Fruit fly (Drosophila melanogaster) whole organism, embryonic: ENCODE results near the gene Pvr.
A peak's percentile ranks its signal among the peaks of the same experiment; 100 is the strongest.

Experiments used
- Bteb2 ChIP-seq: fragments of 200-800 bp; sonication (Bioruptor generic); optimal IDR thresholded peaks from 2 replicates; lab custom pipeline; 2016; ENCODE audit warnings: missing biosample characterization, missing genetic modification characterization
- CG10654 ChIP-seq: fragments of 200-800 bp; sonication (Bioruptor generic); optimal IDR thresholded peaks from 2 replicates; lab custom pipeline; 2016; ENCODE audit warnings: missing biosample characterization, missing genetic modification characterization
- CG11247 ChIP-seq: fragments of 200-800 bp; sonication (Bioruptor generic); IDR thresholded peaks from 2 replicates; pipeline ENCODE4 v1.3.6; 2022; ENCODE audit warnings: missing biosample characterization, missing genetic modification characterization
- CG11504 ChIP-seq: fragments of 200-800 bp; sonication (Bioruptor generic); optimal IDR thresholded peaks from 3 replicates; lab custom pipeline; 2019; ENCODE audit warnings: missing biosample characterization, mild to moderate bottlenecking, missing genetic modification characterization, moderate library complexity
- CG1233 ChIP-seq: fragments of 200-800 bp; sonication (Bioruptor generic); optimal IDR thresholded peaks from 4 replicates; lab custom pipeline; 2018; ENCODE audit warnings: missing biosample characterization, mild to moderate bottlenecking, missing genetic modification characterization
- CG13123 ChIP-seq: fragments of 200-800 bp; sonication (Bioruptor generic); optimal IDR thresholded peaks from 2 replicates; lab custom pipeline; 2016; ENCODE audit warnings: missing biosample characterization, missing genetic modification characterization
- CG13624 ChIP-seq: fragments of 200-800 bp; sonication (Bioruptor generic); optimal IDR thresholded peaks from 2 replicates; lab custom pipeline; 2016; ENCODE audit warnings: missing biosample characterization, missing genetic modification characterization
- CG13894 ChIP-seq: fragments of 200-800 bp; sonication (Bioruptor generic); optimal IDR thresholded peaks from 3 replicates; lab custom pipeline; 2018; ENCODE audit warnings: missing biosample characterization, mild to moderate bottlenecking, missing genetic modification characterization, moderate library complexity
- CG1529 ChIP-seq: fragments of 200-800 bp; sonication (Bioruptor generic); optimal IDR thresholded peaks from 3 replicates; lab custom pipeline; 2018; ENCODE audit warnings: missing biosample characterization, missing genetic modification characterization
- CG1602 ChIP-seq: fragments of 200-800 bp; sonication (Bioruptor generic); optimal IDR thresholded peaks from 3 replicates; lab custom pipeline; 2016; ENCODE audit warnings: missing biosample characterization, missing genetic modification characterization
- CG17912 ChIP-seq: fragments of 200-800 bp; sonication (Bioruptor generic); optimal IDR thresholded peaks from 2 replicates; lab custom pipeline; 2018; ENCODE audit warnings: missing biosample characterization, mild to moderate bottlenecking, missing genetic modification characterization
- CG18599 ChIP-seq: fragments of 200-800 bp; sonication (Bioruptor generic); optimal IDR thresholded peaks from 3 replicates; lab custom pipeline; 2017; ENCODE audit warnings: missing biosample characterization, missing genetic modification characterization, mild to moderate bottlenecking, moderate library complexity, missing genetic modification reagents
- CG42726 ChIP-seq: fragments of 200-800 bp; sonication (Bioruptor generic); IDR thresholded peaks from 2 replicates; pipeline ENCODE4 v1.3.6; 2022; ENCODE audit warnings: missing biosample characterization, missing genetic modification characterization; ENCODE audit not compliant: partially characterized antibody
- CG5180 ChIP-seq: fragments of 200-800 bp; sonication (Bioruptor generic); optimal IDR thresholded peaks from 3 replicates; lab custom pipeline; 2017; ENCODE audit warnings: missing biosample characterization, missing genetic modification characterization, mild to moderate bottlenecking, moderate library complexity, missing genetic modification reagents
- CG5245 ChIP-seq: fragments of 200-800 bp; sonication (Bioruptor generic); optimal IDR thresholded peaks from 3 replicates; lab custom pipeline; 2016; ENCODE audit warnings: missing biosample characterization, missing genetic modification characterization
- CG6813 ChIP-seq: fragments of 200-800 bp; sonication (Bioruptor generic); optimal IDR thresholded peaks from 2 replicates; lab custom pipeline; 2017; ENCODE audit warnings: missing biosample characterization, missing genetic modification characterization, mild to moderate bottlenecking, moderate library complexity, missing genetic modification reagents
- CG8359 ChIP-seq: fragments of 200-800 bp; sonication (Bioruptor generic); optimal IDR thresholded peaks from 2 replicates; lab custom pipeline; 2017; ENCODE audit warnings: missing biosample characterization, mild to moderate bottlenecking, missing genetic modification characterization, borderline replicate concordance
- CG8478 ChIP-seq: fragments of >200 bp; optimal IDR thresholded peaks from 2 replicates; lab custom pipeline; 2018
- CG8924 ChIP-seq: fragments of 200-800 bp; optimal IDR thresholded peaks from 3 replicates; lab custom pipeline; 2019; ENCODE audit warnings: missing biosample characterization, mild to moderate bottlenecking, missing genetic modification characterization, moderate library complexity
- CG9876 ChIP-seq: fragments of 200-800 bp; sonication (Bioruptor generic); optimal IDR thresholded peaks from 2 replicates; lab custom pipeline; 2016; ENCODE audit warnings: missing biosample characterization, missing genetic modification characterization
- CoRest ChIP-seq: fragments of 200-800 bp; sonication (Bioruptor generic); optimal IDR thresholded peaks from 3 replicates; lab custom pipeline; 2018; ENCODE audit warnings: missing biosample characterization, mild to moderate bottlenecking, missing genetic modification characterization, moderate library complexity
- Eip74EF ChIP-seq, 2 experiments: fragments of 200-800 bp in 1 of 2; fragments of >200 bp in 1 of 2; sonication (Bioruptor generic) in 1 of 2; optimal IDR thresholded peaks; 2 replicates each; lab custom pipeline; 2017 to 2019; ENCODE audit warnings: missing biosample characterization in 2 of 2, missing genetic modification characterization in 2 of 2, mild to moderate bottlenecking in 1 of 2, moderate library complexity in 1 of 2
- Elba2 ChIP-seq: fragments of 200-800 bp; sonication (Bioruptor generic); optimal IDR thresholded peaks from 3 replicates; lab custom pipeline; 2016; ENCODE audit warnings: missing biosample characterization, missing genetic modification characterization
- Hey ChIP-seq: fragments of 200-800 bp; sonication (Bioruptor generic); optimal IDR thresholded peaks from 3 replicates; lab custom pipeline; 2018; ENCODE audit warnings: missing biosample characterization, mild to moderate bottlenecking, missing genetic modification characterization
- Hr39 ChIP-seq: fragments of >200 bp; optimal IDR thresholded peaks from 2 replicates; lab custom pipeline; 2017
- Lim3 ChIP-seq: fragments of 200-800 bp; sonication (Bioruptor generic); IDR thresholded peaks from 2 replicates; pipeline ENCODE4 v1.3.6; 2022; ENCODE audit warnings: missing biosample characterization, missing genetic modification characterization
- Myb ChIP-seq: fragments of 200-800 bp; sonication (Bioruptor generic); optimal IDR thresholded peaks from 2 replicates; lab custom pipeline; 2016; ENCODE audit warnings: missing biosample characterization, missing genetic modification characterization
- Sox100B ChIP-seq: fragments of 200-800 bp; sonication (Bioruptor generic); optimal IDR thresholded peaks from 3 replicates; lab custom pipeline; 2018; ENCODE audit warnings: missing biosample characterization, mild to moderate bottlenecking, missing genetic modification characterization
- Stat92E ChIP-seq, 3 experiments: fragments of >200 bp in 2 of 3; fragments of 200-800 bp in 1 of 3; sonication (Bioruptor generic) in 1 of 3; optimal IDR thresholded peaks; 2 replicates each; lab custom pipeline; 2017 to 2019; ENCODE audit warnings: missing biosample characterization in 3 of 3, missing genetic modification characterization in 3 of 3, mild to moderate bottlenecking in 1 of 3, moderate library complexity in 1 of 3
- Trl ChIP-seq, 3 experiments: fragments of >200 bp in 2 of 3; fragments of 200-800 bp in 1 of 3; sonication (Bioruptor generic) in 1 of 3; optimal IDR thresholded peaks; 2 replicates in 1 of 3; 3 replicates in 2 of 3; lab custom pipeline; 2016 to 2017; ENCODE audit warnings: missing biosample characterization in 1 of 3, missing genetic modification characterization in 1 of 3
- bsh ChIP-seq, 2 experiments: fragments of 200-800 bp; sonication (Bioruptor generic); optimal IDR thresholded peaks; 2 replicates each; lab custom pipeline; 2017 to 2018; ENCODE audit warnings: mild to moderate bottlenecking in 2 of 2, missing biosample characterization in 2 of 2, missing genetic modification characterization in 2 of 2, moderate library complexity in 1 of 2
- dan ChIP-seq: fragments of 200-800 bp; sonication (Bioruptor generic); IDR thresholded peaks from 2 replicates; pipeline ENCODE4 v1.3.6; 2022; ENCODE audit warnings: missing biosample characterization, missing genetic modification characterization
- dati ChIP-seq: fragments of 200-800 bp; sonication (Bioruptor generic); IDR thresholded peaks from 2 replicates; pipeline ENCODE4 v1.3.6; 2022; ENCODE audit warnings: missing biosample characterization, missing genetic modification characterization
- ems ChIP-seq: fragments of 200-800 bp; sonication (Bioruptor generic); optimal IDR thresholded peaks from 3 replicates; lab custom pipeline; 2016; ENCODE audit warnings: missing biosample characterization, missing genetic modification characterization
- fd96Cb ChIP-seq: fragments of 200-800 bp; sonication (Bioruptor generic); optimal IDR thresholded peaks from 2 replicates; lab custom pipeline; 2018; ENCODE audit warnings: missing biosample characterization, mild to moderate bottlenecking, missing genetic modification characterization, moderate library complexity
- fru ChIP-seq: fragments of >200 bp; optimal IDR thresholded peaks from 2 replicates; lab custom pipeline; 2017
- gce ChIP-seq: fragments of 200-800 bp; sonication (Bioruptor generic); IDR thresholded peaks from 3 replicates; pipeline ENCODE4 v1.3.6; 2022; ENCODE audit warnings: missing biosample characterization, missing genetic modification characterization
- pros ChIP-seq: fragments of 200-800 bp; sonication (Bioruptor generic); optimal IDR thresholded peaks from 3 replicates; lab custom pipeline; 2019; ENCODE audit warnings: missing biosample characterization, mild to moderate bottlenecking, missing genetic modification characterization, moderate library complexity
- pum ChIP-seq: fragments of 200-800 bp; sonication (Bioruptor generic); optimal IDR thresholded peaks from 2 replicates; lab custom pipeline; 2016; ENCODE audit warnings: missing biosample characterization, missing genetic modification characterization
- sc ChIP-seq, 3 experiments: fragments of >200 bp in 2 of 3; fragments of 200-800 bp in 1 of 3; sonication (Bioruptor generic) in 1 of 3; optimal IDR thresholded peaks; 2 replicates in 2 of 3; 3 replicates in 1 of 3; lab custom pipeline; 2017; ENCODE audit warnings: mild to moderate bottlenecking in 1 of 3, missing biosample characterization in 1 of 3, missing genetic modification characterization in 1 of 3, missing genetic modification reagents in 1 of 3
- sens-2 ChIP-seq: fragments of 200-800 bp; sonication (Bioruptor generic); IDR thresholded peaks from 2 replicates; pipeline ENCODE4 v1.3.6; 2022; ENCODE audit warnings: missing biosample characterization, missing genetic modification characterization
- sisA ChIP-seq: fragments of 200-800 bp; sonication (Bioruptor generic); IDR thresholded peaks from 2 replicates; pipeline ENCODE4 v1.3.6; 2022; ENCODE audit warnings: missing biosample characterization, missing genetic modification characterization
- slbo ChIP-seq: fragments of 200-800 bp; sonication (Bioruptor generic); IDR thresholded peaks from 2 replicates; pipeline ENCODE4 v1.3.6; 2022; ENCODE audit warnings: missing biosample characterization, missing genetic modification characterization
- slou ChIP-seq: fragments of 200-800 bp; sonication (Bioruptor generic); optimal IDR thresholded peaks from 3 replicates; lab custom pipeline; 2016; ENCODE audit warnings: missing biosample characterization, missing genetic modification characterization
- slp2 ChIP-seq: fragments of 200-800 bp; sonication (Bioruptor generic); optimal IDR thresholded peaks from 2 replicates; lab custom pipeline; 2016; ENCODE audit warnings: missing biosample characterization, missing genetic modification characterization
- unc-4 ChIP-seq: fragments of 200-800 bp; sonication (Bioruptor generic); IDR thresholded peaks from 2 replicates; pipeline ENCODE4 v1.3.6; 2022; ENCODE audit warnings: missing biosample characterization, missing genetic modification characterization; ENCODE audit not compliant: partially characterized antibody
- vnd ChIP-seq: fragments of 200-800 bp; sonication (Bioruptor generic); IDR thresholded peaks from 3 replicates; pipeline ENCODE4 v1.3.6; 2022; ENCODE audit warnings: missing biosample characterization, missing genetic modification characterization; ENCODE audit not compliant: partially characterized antibody
- wdn ChIP-seq: fragments of 200-800 bp; sonication (Bioruptor generic); IDR thresholded peaks from 2 replicates; pipeline ENCODE4 v1.3.6; 2022; ENCODE audit warnings: missing biosample characterization, missing genetic modification characterization
- zfh2 ChIP-seq: fragments of 200-800 bp; sonication (Bioruptor generic); optimal IDR thresholded peaks from 2 replicates; lab custom pipeline; 2016; ENCODE audit warnings: missing biosample characterization, missing genetic modification characterization

Pvr gene

DNA sequence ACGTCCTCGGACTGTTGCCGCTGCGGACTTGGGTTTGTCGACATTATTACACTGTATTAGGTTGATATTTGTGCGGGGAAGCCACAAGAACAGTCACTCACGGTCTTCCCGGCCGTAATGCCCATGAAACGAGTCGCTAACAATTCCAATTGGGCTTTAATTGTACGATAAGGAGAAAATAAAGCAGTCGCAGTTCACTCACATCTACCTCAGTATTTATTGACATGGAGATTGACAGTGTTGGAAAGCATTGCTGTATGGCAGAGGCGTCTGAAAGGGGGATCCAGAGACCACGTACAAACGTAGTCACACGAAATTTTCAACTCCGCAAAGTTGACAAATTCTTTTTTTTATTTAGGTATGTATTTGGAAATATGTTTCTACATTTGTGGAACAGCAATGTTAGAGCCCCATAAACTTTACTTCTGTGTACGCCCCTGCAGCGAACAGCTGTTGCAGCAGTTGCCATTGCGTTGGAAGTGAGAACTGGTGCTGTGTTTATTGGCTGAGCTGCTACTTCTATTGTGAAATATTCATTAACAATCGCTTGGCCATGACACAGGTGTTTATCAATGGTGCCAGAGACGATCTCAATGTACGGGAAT lies 26.9 kb downstream of the Pvr start, which contains the start of the genes CG8372 and CG8360 (continued):
- TF ChIP-seq CG13624 (peak; percentile 99), Sox100B (peak; percentile 96), CG13894 (tag; lab: Kevin White, UChicago) (peak; percentile 96), CG9876 (GFP tag; lab: Kevin White, UChicago) (peak; percentile 99), Stat92E (GFP tag; optimal IDR thresholded peaks at IDR 0.05; lab: Kevin White, UChicago) (peak in 1 of 3 experiments; percentile 91), gce (GFP tag; lab: Robert Waterston, UW) (peak; percentile 98), fru (lab: Kevin White, UChicago) (no peak), Elba2 (GFP tag; lab: Kevin White, UChicago) (peak; percentile 99), bsh (GFP tag; optimal IDR thresholded peaks at IDR 0.05; lab: Kevin White, UChicago) (peak; percentile 98 to 99), CG8478 (lab: Kevin White, UChicago) (no peak), slp2 (peak; percentile 99), CG8924 (tag; lab: Kevin White, UChicago) (peak; percentile 98), CG5245 (GFP tag; lab: Kevin White, UChicago) (peak; percentile 99), Eip74EF (GFP tag; optimal IDR thresholded peaks at IDR 0.05; lab: Kevin White, UChicago) (peak in 1 of 2 experiments; percentile 96), unc-4 (GFP tag; lab: Robert Waterston, UW) (peak; percentile 48; the same call in 1 of the 2 replicates), sisA (GFP tag; lab: Robert Waterston, UW) (peak; percentile 99), sens-2 (GFP tag; lab: Robert Waterston, UW) (peak; percentile 99), CG1233 (peak; percentile 98), CG13123 (peak; percentile 98), CG18599 (GFP tag; lab: Kevin White, UChicago) (peak; percentile 99), CG6813 (peak; percentile 99), Myb (peak; percentile 95), CG11504 (tag; lab: Kevin White, UChicago) (peak; percentile 96), CG11247 (GFP tag; lab: Robert Waterston, UW) (peak; percentile 99), dati (GFP tag; lab: Robert Waterston, UW) (peak; percentile 99), wdn (GFP tag; lab: Robert Waterston, UW) (peak; percentile 97), fd96Cb (tag; lab: Kevin White, UChicago) (peak; percentile 98), Hey (tag; lab: Kevin White, UChicago) (peak; percentile 93), Trl (optimal IDR thresholded peaks at IDR 0.05; lab: Kevin White, UChicago) (no peak), Trl (GFP tag; optimal IDR thresholded peaks at IDR 0.05; lab: Kevin White, UChicago) (peak; percentile 99), CG17912 (peak; percentile 94), CG1529 (peak; percentile 98), sc (optimal IDR thresholded peaks at IDR 0.05; lab: Kevin White, UChicago) (no peak), sc (GFP tag; optimal IDR thresholded peaks at IDR 0.05; lab: Kevin White, UChicago) (peak; percentile 96), ems (peak; percentile 99), CG42726 (no peak), pum (GFP tag; lab: Kevin White, UChicago) (peak; percentile 99), Bteb2 (peak; percentile 99), Hr39 (lab: Kevin White, UChicago) (no peak), CG1602 (GFP tag; lab: Kevin White, UChicago) (peak; percentile 99), CoRest (tag; lab: Kevin White, UChicago) (peak; percentile 98), pros (peak; percentile 65), slbo (peak; percentile 99), dan (GFP tag; lab: Robert Waterston, UW) (peak; percentile 96), CG10654 (peak; percentile 99), CG8359 (GFP tag; lab: Kevin White, UChicago) (peak; percentile 93), Lim3 (peak; percentile 97), CG5180 (GFP tag; lab: Kevin White, UChicago) (peak; percentile 91), zfh2 (GFP tag; lab: Kevin White, UChicago) (peak; percentile 99), vnd (GFP tag; lab: Robert Waterston, UW) (no peak), slou (GFP tag; lab: Kevin White, UChicago) (peak; percentile 99)
